Fruit fly (Drosophila melanogaster) ovary, adult (tissue): ENCODE measurements around the gene Rilpl.

Source experiments
- CG17801 ChIP-seq: fragments of 200-800 bp; optimal IDR thresholded peaks from 2 replicates; lab custom pipeline; 2019; ENCODE audit warnings: missing biosample characterization, mild to moderate bottlenecking, missing genetic modification characterization, moderate library complexity; ENCODE audit not compliant: partially characterized antibody

Rilpl gene

dm6 chrX:1382489-1382888 lies 10.4 kb upstream of the Rilpl start:
- TF ChIP-seq CG17801 (GFP tag; lab: Kevin White, UChicago) = no peak

dm6 chrX:1384232-1384631 lies 8.6 kb upstream of the Rilpl start:
- TF ChIP-seq CG17801 (GFP tag; lab: Kevin White, UChicago) = no peak

dm6 chrX:1387149-1387752 lies 5.6 kb upstream of the Rilpl start:
- no peak for TF ChIP-seq CG17801 (GFP tag; lab: Kevin White, UChicago)

- TF ChIP-seq CG17801 (GFP tag; lab: Kevin White, UChicago) = no peak
Measured at dm6 chrX:1388148-1388703, 4.6 kb upstream of the Rilpl start.

dm6 chrX:1397649-1398454 lies 5.0 kb downstream of the Rilpl start:
- no peak for TF ChIP-seq CG17801 (GFP tag; lab: Kevin White, UChicago)

dm6 chrX:1398455-1399055 lies 5.7 kb downstream of the Rilpl start:
- no peak for TF ChIP-seq CG17801 (GFP tag; lab: Kevin White, UChicago)

- TF ChIP-seq CG17801 (GFP tag; lab: Kevin White, UChicago) = no peak
Measured at dm6 chrX:1399056-1400003, 6.5 kb downstream of the Rilpl start.

- TF ChIP-seq CG17801 (GFP tag; lab: Kevin White, UChicago) = no peak
Measured at dm6 chrX:1405012-1405411, 12.2 kb downstream of the Rilpl start.

dm6 chrX:1405779-1406178 lies 12.9 kb downstream of the Rilpl start:
- TF ChIP-seq CG17801 (GFP tag; lab: Kevin White, UChicago) = no peak

- no peak for TF ChIP-seq CG17801 (GFP tag; lab: Kevin White, UChicago)
Measured at dm6 chrX:1407683-1408082, 14.8 kb downstream of the Rilpl start.

dm6 chrX:1408964-1409363 lies 16.1 kb downstream of the Rilpl start, which contains the start of gene futsch:
Gene futsch, plus strand, starts transcription at chrX:1409069.
- TF ChIP-seq CG17801 (GFP tag; lab: Kevin White, UChicago) = no peak

- TF ChIP-seq CG17801 (GFP tag; lab: Kevin White, UChicago) = no peak
Measured at dm6 chrX:1410312-1410711, 17.5 kb downstream of the Rilpl start.

dm6 chrX:1411225-1411932 lies 18.5 kb downstream of the Rilpl start:
- no peak for TF ChIP-seq CG17801 (GFP tag; lab: Kevin White, UChicago)

dm6 chrX:1414269-1414668 lies 21.4 kb downstream of the Rilpl start:
- TF ChIP-seq CG17801 (GFP tag; lab: Kevin White, UChicago) = no peak
